Fruit fly (Drosophila melanogaster) whole organism, embryonic: ENCODE data around the gene CG7120.
A peak's percentile ranks its signal among the peaks of the same experiment; 100 is the strongest.

ENCODE experiments used
- CG10147 ChIP-seq: fragments of 200-800 bp; sonication (Bioruptor generic); optimal IDR thresholded peaks from 2 replicates; lab custom pipeline; 2019; ENCODE audit warnings: missing biosample characterization, mild to moderate bottlenecking, missing genetic modification characterization, moderate library complexity
- CG12942 ChIP-seq: fragments of 200-800 bp; sonication (Bioruptor generic); optimal IDR thresholded peaks from 3 replicates; lab custom pipeline; 2016; ENCODE audit warnings: missing biosample characterization, missing genetic modification characterization
- CG13894 ChIP-seq: fragments of 200-800 bp; sonication (Bioruptor generic); optimal IDR thresholded peaks from 3 replicates; lab custom pipeline; 2018; ENCODE audit warnings: missing biosample characterization, mild to moderate bottlenecking, missing genetic modification characterization, moderate library complexity
- CG14965 ChIP-seq: fragments of 200-800 bp; sonication (Bioruptor generic); optimal IDR thresholded peaks from 2 replicates; lab custom pipeline; 2016; ENCODE audit warnings: missing biosample characterization, missing genetic modification characterization, borderline replicate concordance
- CG15479 ChIP-seq: fragments of 200-800 bp; sonication (Bioruptor generic); optimal IDR thresholded peaks from 3 replicates; lab custom pipeline; 2019; ENCODE audit warnings: missing biosample characterization, mild to moderate bottlenecking, missing genetic modification characterization, moderate library complexity
- CG1647 ChIP-seq: fragments of 200-800 bp; sonication (Bioruptor generic); optimal IDR thresholded peaks from 3 replicates; lab custom pipeline; 2016; ENCODE audit warnings: missing biosample characterization, missing genetic modification characterization
- CG34376 ChIP-seq: fragments of 200-800 bp; sonication (Bioruptor generic); optimal IDR thresholded peaks from 2 replicates; lab custom pipeline; 2018; ENCODE audit warnings: missing biosample characterization, mild to moderate bottlenecking, missing genetic modification characterization
- CG4328 ChIP-seq: fragments of 200-800 bp; sonication (Bioruptor generic); optimal IDR thresholded peaks from 3 replicates; lab custom pipeline; 2017; ENCODE audit warnings: missing biosample characterization, missing genetic modification reagents, missing genetic modification characterization
- CG43689 ChIP-seq: fragments of 200-800 bp; sonication (Bioruptor generic); IDR thresholded peaks from 2 replicates; pipeline ENCODE4 v1.3.6; 2022; ENCODE audit warnings: missing biosample characterization, missing genetic modification characterization
- CG4820 ChIP-seq: fragments of 200-800 bp; sonication (Bioruptor generic); optimal IDR thresholded peaks from 3 replicates; lab custom pipeline; 2016; ENCODE audit warnings: missing biosample characterization, missing genetic modification characterization
- CG5245 ChIP-seq: fragments of 200-800 bp; sonication (Bioruptor generic); optimal IDR thresholded peaks from 3 replicates; lab custom pipeline; 2016; ENCODE audit warnings: missing biosample characterization, missing genetic modification characterization
- CG5953 ChIP-seq: fragments of 200-800 bp; sonication (Bioruptor generic); IDR thresholded peaks from 2 replicates; pipeline ENCODE4 v1.3.6; 2022; ENCODE audit warnings: missing biosample characterization, missing genetic modification characterization
- CG7357 ChIP-seq: fragments of 200-800 bp; sonication (Bioruptor generic); IDR thresholded peaks from 3 replicates; pipeline ENCODE4 v1.3.6; 2022; ENCODE audit warnings: missing biosample characterization, missing genetic modification characterization
- CG8359 ChIP-seq: fragments of 200-800 bp; sonication (Bioruptor generic); optimal IDR thresholded peaks from 2 replicates; lab custom pipeline; 2017; ENCODE audit warnings: missing biosample characterization, mild to moderate bottlenecking, missing genetic modification characterization, borderline replicate concordance
- CG8388 ChIP-seq: fragments of 200-800 bp; sonication (Bioruptor generic); optimal IDR thresholded peaks from 2 replicates; lab custom pipeline; 2019; ENCODE audit warnings: missing biosample characterization, mild to moderate bottlenecking, missing genetic modification characterization, moderate library complexity
- CG9609 ChIP-seq: fragments of 200-800 bp; sonication (Bioruptor generic); optimal IDR thresholded peaks from 3 replicates; lab custom pipeline; 2016; ENCODE audit warnings: missing biosample characterization, missing genetic modification characterization
- CG9932 ChIP-seq: fragments of 200-800 bp; sonication (Bioruptor generic); IDR thresholded peaks from 2 replicates; pipeline ENCODE4 v1.3.6; 2022; ENCODE audit warnings: missing biosample characterization, missing genetic modification characterization
- Dref ChIP-seq: fragments of 200-800 bp; sonication (Bioruptor generic); IDR thresholded peaks from 2 replicates; pipeline ENCODE4 v1.3.6; 2022; ENCODE audit warnings: missing biosample characterization, missing genetic modification characterization
- Fer2 ChIP-seq: fragments of 200-800 bp; sonication (Bioruptor generic); optimal IDR thresholded peaks from 2 replicates; lab custom pipeline; 2018; ENCODE audit warnings: missing biosample characterization, mild to moderate bottlenecking, missing genetic modification characterization, moderate library complexity
- HLH3B ChIP-seq: fragments of 200-800 bp; sonication (Bioruptor generic); IDR thresholded peaks from 2 replicates; pipeline ENCODE4 v1.3.6; 2022; ENCODE audit warnings: missing biosample characterization, missing genetic modification characterization
- HmgD ChIP-seq: fragments of 200-800 bp; sonication (Bioruptor generic); optimal IDR thresholded peaks from 3 replicates; lab custom pipeline; 2016; ENCODE audit warnings: missing biosample characterization, missing genetic modification characterization
- Hr78 ChIP-seq, 2 experiments: fragments of 200-800 bp in 1 of 2; fragments of >200 bp in 1 of 2; sonication (Bioruptor generic) in 1 of 2; optimal IDR thresholded peaks; 2 replicates each; lab custom pipeline; 2017 to 2019; ENCODE audit warnings: missing biosample characterization in 2 of 2, missing genetic modification characterization in 2 of 2, mild to moderate bottlenecking in 1 of 2, moderate library complexity in 1 of 2
- Med ChIP-seq: fragments of 200-800 bp; sonication (Bioruptor generic); peaks from one replicate; lab custom pipeline; 2016; ENCODE audit warnings: missing biosample characterization, missing genetic modification characterization, mild to moderate bottlenecking, inconsistent platforms, moderate library complexity
- Mrtf ChIP-seq: fragments of 200-800 bp; sonication (Bioruptor generic); IDR thresholded peaks from 3 replicates; pipeline ENCODE4 v1.3.6; 2022; ENCODE audit warnings: missing biosample characterization, missing genetic modification characterization
- Side ChIP-seq: fragments of 200-800 bp; sonication (Bioruptor generic); optimal IDR thresholded peaks from 2 replicates; lab custom pipeline; 2016; ENCODE audit warnings: missing biosample characterization, missing genetic modification characterization
- Sox100B ChIP-seq: fragments of 200-800 bp; sonication (Bioruptor generic); optimal IDR thresholded peaks from 3 replicates; lab custom pipeline; 2018; ENCODE audit warnings: missing biosample characterization, mild to moderate bottlenecking, missing genetic modification characterization
- ac ChIP-seq: fragments of 200-800 bp; sonication (Bioruptor generic); optimal IDR thresholded peaks from 3 replicates; lab custom pipeline; 2017; ENCODE audit warnings: missing biosample characterization, mild to moderate bottlenecking, missing genetic modification characterization
- ato ChIP-seq: fragments of 200-800 bp; sonication (Bioruptor generic); IDR thresholded peaks from 2 replicates; pipeline ENCODE4 v1.3.6; 2022; ENCODE audit warnings: missing biosample characterization, missing genetic modification characterization; ENCODE audit not compliant: partially characterized antibody
- az2 ChIP-seq: fragments of 200-800 bp; sonication (Bioruptor generic); optimal IDR thresholded peaks from 3 replicates; lab custom pipeline; 2016; ENCODE audit warnings: missing biosample characterization, missing genetic modification characterization
- bowl ChIP-seq: fragments of 200-800 bp; sonication (Bioruptor generic); IDR thresholded peaks from 2 replicates; pipeline ENCODE4 v1.3.6; 2022; ENCODE audit warnings: missing biosample characterization, missing genetic modification characterization
- corto ChIP-seq: fragments of 200-800 bp; sonication (Bioruptor generic); optimal IDR thresholded peaks from 2 replicates; lab custom pipeline; 2016; ENCODE audit warnings: missing biosample characterization, mild to moderate bottlenecking, missing genetic modification characterization, moderate library complexity
- cwo ChIP-seq: fragments of 200-800 bp; sonication (Bioruptor generic); optimal IDR thresholded peaks from 3 replicates; lab custom pipeline; 2017; ENCODE audit warnings: missing biosample characterization, missing genetic modification characterization, mild to moderate bottlenecking, moderate library complexity, missing genetic modification reagents
- dati ChIP-seq: fragments of 200-800 bp; sonication (Bioruptor generic); IDR thresholded peaks from 2 replicates; pipeline ENCODE4 v1.3.6; 2022; ENCODE audit warnings: missing biosample characterization, missing genetic modification characterization
- dmrt99B ChIP-seq: fragments of 200-800 bp; sonication (Bioruptor generic); optimal IDR thresholded peaks from 2 replicates; lab custom pipeline; 2018; ENCODE audit warnings: missing biosample characterization, mild to moderate bottlenecking, missing genetic modification characterization, moderate library complexity
- dysf ChIP-seq: fragments of 200-800 bp; sonication (Bioruptor generic); IDR thresholded peaks from 3 replicates; pipeline ENCODE4 v1.3.6; 2022; ENCODE audit warnings: missing biosample characterization, missing genetic modification characterization
- exex ChIP-seq: fragments of 200-800 bp; sonication (Bioruptor generic); optimal IDR thresholded peaks from 4 replicates; lab custom pipeline; 2018; ENCODE audit warnings: missing biosample characterization, mild to moderate bottlenecking, missing genetic modification characterization, moderate library complexity
- ftz-f1 ChIP-seq: fragments of 200-800 bp; sonication (Bioruptor generic); optimal IDR thresholded peaks from 2 replicates; lab custom pipeline; 2016; ENCODE audit warnings: missing biosample characterization, missing genetic modification characterization
- h ChIP-seq: fragments of >200 bp; optimal IDR thresholded peaks from 2 replicates; lab custom pipeline; 2017
- lab ChIP-seq: fragments of 200-800 bp; sonication (Bioruptor generic); optimal IDR thresholded peaks from 3 replicates; lab custom pipeline; 2017; ENCODE audit warnings: missing biosample characterization, missing genetic modification characterization, mild to moderate bottlenecking, moderate library complexity, missing genetic modification reagents
- lilli ChIP-seq: fragments of 200-800 bp; sonication (Bioruptor generic); optimal IDR thresholded peaks from 3 replicates; lab custom pipeline; 2016; ENCODE audit warnings: missing biosample characterization, missing genetic modification characterization
- lola ChIP-seq, 3 experiments: fragments of >200 bp in 2 of 3; fragments of 200-800 bp in 1 of 3; sonication (Bioruptor generic) in 1 of 3; optimal IDR thresholded peaks; 2 replicates each; lab custom pipeline; 2017 to 2019; ENCODE audit warnings: missing biosample characterization in 3 of 3, missing genetic modification characterization in 3 of 3, mild to moderate bottlenecking in 1 of 3, moderate library complexity in 1 of 3
- mld ChIP-seq: fragments of 200-800 bp; sonication (Bioruptor generic); IDR thresholded peaks from 3 replicates; pipeline ENCODE4 v1.3.6; 2022; ENCODE audit warnings: missing biosample characterization, missing genetic modification characterization; ENCODE audit not compliant: partially characterized antibody
- nau ChIP-seq: fragments of 200-800 bp; sonication (Bioruptor generic); optimal IDR thresholded peaks from 3 replicates; lab custom pipeline; 2017; ENCODE audit warnings: missing biosample characterization, mild to moderate bottlenecking, missing genetic modification characterization, missing genetic modification reagents
- nmo ChIP-seq: fragments of 200-800 bp; sonication (Bioruptor generic); optimal IDR thresholded peaks from 2 replicates; lab custom pipeline; 2018; ENCODE audit warnings: missing biosample characterization, mild to moderate bottlenecking, missing genetic modification characterization, moderate library complexity
- tap ChIP-seq: fragments of 200-800 bp; optimal IDR thresholded peaks from 3 replicates; lab custom pipeline; 2019; ENCODE audit warnings: missing biosample characterization, mild to moderate bottlenecking, missing genetic modification characterization, moderate library complexity
- tx ChIP-seq: fragments of 200-800 bp; sonication (Bioruptor generic); optimal IDR thresholded peaks from 2 replicates; lab custom pipeline; 2016; ENCODE audit warnings: missing biosample characterization, missing genetic modification characterization
- unpg ChIP-seq: fragments of 200-800 bp; sonication (Bioruptor generic); optimal IDR thresholded peaks from 3 replicates; lab custom pipeline; 2018; ENCODE audit warnings: missing biosample characterization, mild to moderate bottlenecking, missing genetic modification characterization, moderate library complexity
- wor ChIP-seq: fragments of 200-800 bp; sonication (Bioruptor generic); IDR thresholded peaks from 2 replicates; pipeline ENCODE4 v1.3.6; 2022; ENCODE audit warnings: missing biosample characterization, missing genetic modification characterization
- zf30C ChIP-seq: fragments of 200-800 bp; sonication (Bioruptor generic); optimal IDR thresholded peaks from 3 replicates; lab custom pipeline; 2018; ENCODE audit warnings: missing biosample characterization, mild to moderate bottlenecking, missing genetic modification characterization

Gene CG7120

DNA sequence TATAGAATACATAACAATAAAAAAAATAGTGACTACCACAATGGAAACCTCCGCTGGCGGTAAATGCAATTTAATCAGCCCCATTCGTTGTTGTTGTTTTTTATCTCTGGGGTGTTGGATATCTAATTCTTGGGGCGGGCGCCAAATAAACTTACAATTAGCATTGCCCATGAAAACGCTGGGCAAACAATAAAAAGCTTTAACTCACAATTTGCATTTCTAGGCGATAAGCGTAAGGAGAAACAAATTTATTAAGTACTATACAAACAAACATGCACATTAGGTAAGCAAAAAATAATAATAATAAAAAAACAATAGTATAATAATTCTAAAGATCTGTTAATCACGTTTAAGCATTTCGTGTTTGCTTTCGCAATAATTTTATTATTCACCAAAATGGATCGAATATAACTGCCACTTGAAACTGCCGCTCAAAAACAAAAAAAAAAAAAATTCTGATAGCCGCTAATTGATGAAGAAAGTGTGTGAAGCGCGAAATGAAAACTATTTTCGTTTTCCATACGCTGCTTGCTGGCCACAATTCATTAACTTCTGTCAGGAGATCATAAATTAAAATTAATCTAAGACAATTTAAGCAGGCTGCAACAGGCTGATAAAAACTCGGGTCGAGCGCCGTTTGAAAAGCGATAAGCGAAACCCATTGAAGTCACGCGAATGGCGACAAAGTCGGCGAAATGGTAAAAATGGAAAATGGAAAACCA lies 52.2 kb downstream of the CG7120 start:
- TF ChIP-seq Med (GFP tag; lab: Kevin White, UChicago), result peak; percentile 23
- peak; percentile 58 for TF ChIP-seq CG15479 (GFP tag; lab: Kevin White, UChicago)
- no peak for TF ChIP-seq Hr78 (GFP tag; optimal IDR thresholded peaks at IDR 0.05; lab: Kevin White, UChicago)
- TF ChIP-seq dati, result no peak
- TF ChIP-seq CG5245 (GFP tag; lab: Kevin White, UChicago), result no peak
- TF ChIP-seq ac, result no peak
- TF ChIP-seq cwo, result peak; percentile 49
- TF ChIP-seq lab (GFP tag; lab: Kevin White, UChicago), result peak; percentile 41
- TF ChIP-seq CG4328, result peak; percentile 8
- TF ChIP-seq CG8388 (GFP tag; lab: Kevin White, UChicago), result no peak
- peak; percentile 83 for TF ChIP-seq exex (tag; lab: Kevin White, UChicago)
- TF ChIP-seq corto (GFP tag; lab: Kevin White, UChicago), result peak; percentile 17
- TF ChIP-seq Dref (GFP tag; lab: Robert Waterston, UW), result no peak
- peak; percentile 24 for TF ChIP-seq CG34376 (GFP tag; lab: Kevin White, UChicago)

DNA sequence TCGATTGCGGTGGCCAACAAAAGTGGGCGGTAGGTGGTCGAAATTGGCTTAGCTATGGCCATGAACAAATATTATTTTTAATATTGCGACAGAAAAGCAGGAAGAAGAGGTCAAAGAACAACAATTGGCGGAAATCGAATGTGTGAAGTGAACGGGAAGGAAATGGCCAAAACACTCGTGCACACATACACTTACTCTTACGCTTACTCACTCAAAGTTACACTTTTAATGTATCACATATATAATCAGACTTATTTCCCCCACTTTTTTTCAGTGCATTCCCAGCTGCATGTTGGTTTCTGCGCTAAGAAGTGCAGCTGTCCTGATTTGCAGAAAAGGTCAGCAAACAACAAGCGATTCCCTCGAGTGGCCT lies 52.7 kb downstream of the CG7120 start:
- no peak for TF ChIP-seq h (lab: Kevin White, UChicago)
- TF ChIP-seq Side (GFP tag; lab: Kevin White, UChicago), result no peak
- TF ChIP-seq CG13894 (tag; lab: Kevin White, UChicago), result no peak
- no peak for TF ChIP-seq ato
- peak; percentile 51 for TF ChIP-seq dmrt99B (tag; lab: Kevin White, UChicago)
- TF ChIP-seq CG4820 (GFP tag; lab: Kevin White, UChicago), result peak; percentile 30
- TF ChIP-seq tap (tag; lab: Kevin White, UChicago), result no peak
- TF ChIP-seq CG43689 (GFP tag; lab: Robert Waterston, UW), result no peak
- TF ChIP-seq CG9609 (GFP tag; lab: Kevin White, UChicago), result no peak
- no peak for TF ChIP-seq mld
- peak; percentile 17 for TF ChIP-seq HmgD (GFP tag; lab: Kevin White, UChicago)
- no peak for TF ChIP-seq tx
- TF ChIP-seq CG14965 (GFP tag; lab: Kevin White, UChicago), result no peak
- peak; percentile 25 for TF ChIP-seq unpg (GFP tag; lab: Kevin White, UChicago)
- 0 out of 3 replicates have a peak, but pooled peaks have one; percentile 7 for TF ChIP-seq CG7357
- no peak for TF ChIP-seq Mrtf (GFP tag; lab: Robert Waterston, UW)
- no peak for TF ChIP-seq bowl
- no peak for TF ChIP-seq CG12942 (GFP tag; lab: Kevin White, UChicago)
- TF ChIP-seq Fer2 (tag; lab: Kevin White, UChicago), result no peak
- TF ChIP-seq CG10147, result no peak
- peak; percentile 17 for TF ChIP-seq az2 (GFP tag; lab: Kevin White, UChicago)
- TF ChIP-seq dysf (GFP tag; lab: Robert Waterston, UW), result no peak
- TF ChIP-seq CG1647 (GFP tag; lab: Kevin White, UChicago), result peak; percentile 34
- peak; percentile 9 for TF ChIP-seq lilli
- no peak for TF ChIP-seq CG5953 (GFP tag; lab: Robert Waterston, UW)
- TF ChIP-seq lola (GFP tag; optimal IDR thresholded peaks at IDR 0.05; lab: Kevin White, UChicago), result peak in 1 of 3 experiments; percentile 4
- TF ChIP-seq Sox100B (GFP tag; lab: Kevin White, UChicago), result no peak
- no peak for TF ChIP-seq HLH3B (GFP tag; lab: Robert Waterston, UW)
- TF ChIP-seq zf30C (GFP tag; lab: Kevin White, UChicago), result peak; percentile 71
- no peak for TF ChIP-seq CG8359 (GFP tag; lab: Kevin White, UChicago)
- TF ChIP-seq nau (GFP tag; lab: Kevin White, UChicago), result no peak
- TF ChIP-seq CG9932, result no peak
- TF ChIP-seq corto (GFP tag; lab: Kevin White, UChicago), result no peak
- no peak for TF ChIP-seq wor (GFP tag; lab: Robert Waterston, UW)
- peak; percentile 6 for TF ChIP-seq nmo (GFP tag; lab: Kevin White, UChicago)
- no peak for TF ChIP-seq ftz-f1 (GFP tag; lab: Kevin White, UChicago)
